Fruit fly (Drosophila melanogaster) S2 (cell line): ENCODE measurements around the gene Mcm7.

Source experiments
- CG8478 ChIP-seq: fragments of >200 bp; optimal IDR thresholded peaks from 2 replicates; lab custom pipeline; 2018
- CTCF ChIP-seq, 2 experiments: fragments of >200 bp; optimal IDR thresholded peaks; 2 replicates each; lab custom pipeline; 2018

DNA sequence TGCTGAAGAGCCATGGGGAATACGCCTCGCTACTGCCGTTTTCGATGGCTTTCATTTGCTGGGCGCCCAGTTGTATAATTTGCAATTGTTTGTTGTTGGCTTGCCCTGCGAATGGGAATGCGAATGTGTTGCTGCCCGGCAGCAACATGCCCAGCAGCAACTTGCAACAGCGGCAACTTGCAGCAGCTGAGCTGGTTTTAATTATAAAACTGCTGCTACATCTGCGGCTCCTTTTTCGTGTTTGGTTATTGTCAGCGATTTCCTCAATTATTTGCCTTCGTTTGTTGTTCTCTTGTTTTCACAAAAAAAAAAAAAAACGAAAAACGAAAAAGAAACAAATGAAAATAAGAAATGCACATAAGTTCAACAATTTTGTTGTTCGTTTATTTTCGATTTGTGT is 20.4 kb upstream of the Mcm7 start:
- TF ChIP-seq CTCF (optimal IDR thresholded peaks at IDR 0.05; lab: Kevin White, UChicago): no peak
- no peak for TF ChIP-seq CG8478 (lab: Kevin White, UChicago)
